Fruit fly (Drosophila melanogaster) whole organism, embryonic: ENCODE data around the gene CG15023.

Experiments used
- Blimp-1 ChIP-seq: fragments of 200-800 bp; sonication (Bioruptor generic); optimal IDR thresholded peaks from 3 replicates; lab custom pipeline; 2018; ENCODE audit warnings: missing biosample characterization, missing genetic modification characterization, mild to moderate bottlenecking, moderate library complexity, missing genetic modification reagents
- CG10321 ChIP-seq: fragments of 200-800 bp; sonication (Bioruptor generic); IDR thresholded peaks from 2 replicates; pipeline ENCODE4 v1.3.6; 2022; ENCODE audit warnings: missing biosample characterization, missing genetic modification characterization
- CG13894 ChIP-seq: fragments of 200-800 bp; sonication (Bioruptor generic); optimal IDR thresholded peaks from 3 replicates; lab custom pipeline; 2018; ENCODE audit warnings: missing biosample characterization, mild to moderate bottlenecking, missing genetic modification characterization, moderate library complexity
- CG5245 ChIP-seq: fragments of 200-800 bp; sonication (Bioruptor generic); optimal IDR thresholded peaks from 3 replicates; lab custom pipeline; 2016; ENCODE audit warnings: missing biosample characterization, missing genetic modification characterization
- Fer1 ChIP-seq: fragments of 200-800 bp; sonication (Bioruptor generic); optimal IDR thresholded peaks from 2 replicates; lab custom pipeline; 2017; ENCODE audit warnings: missing biosample characterization, mild to moderate bottlenecking, missing genetic modification characterization
- ase ChIP-seq: fragments of 200-800 bp; sonication (Bioruptor generic); IDR thresholded peaks from 3 replicates; pipeline ENCODE4 v1.3.6; 2022; ENCODE audit warnings: missing biosample characterization, missing genetic modification characterization
- bab2 ChIP-seq: fragments of 200-800 bp; sonication (Bioruptor generic); optimal IDR thresholded peaks from 2 replicates; lab custom pipeline; 2016; ENCODE audit warnings: missing biosample characterization, missing genetic modification characterization
- fru ChIP-seq: fragments of >200 bp; optimal IDR thresholded peaks from 2 replicates; lab custom pipeline; 2017
- h ChIP-seq: fragments of >200 bp; optimal IDR thresholded peaks from 2 replicates; lab custom pipeline; 2017
- psq ChIP-seq: fragments of 200-800 bp; sonication (Bioruptor generic); optimal IDR thresholded peaks from 2 replicates; lab custom pipeline; 2017; ENCODE audit warnings: missing biosample characterization, missing genetic modification characterization
- salm ChIP-seq: fragments of 200-800 bp; sonication (Bioruptor generic); optimal IDR thresholded peaks from 2 replicates; lab custom pipeline; 2018; ENCODE audit warnings: missing biosample characterization, mild to moderate bottlenecking, missing genetic modification characterization
- wor ChIP-seq: fragments of 200-800 bp; sonication (Bioruptor generic); IDR thresholded peaks from 2 replicates; pipeline ENCODE4 v1.3.6; 2022; ENCODE audit warnings: missing biosample characterization, missing genetic modification characterization

dm6 chr3L:4411951-4412350 is 49.4 kb downstream of the CG15023 start:
- TF ChIP-seq fru (lab: Kevin White, UChicago) (no peak), bab2 (GFP tag; lab: Kevin White, UChicago) (no peak), CG10321 (no peak), CG5245 (GFP tag; lab: Kevin White, UChicago) (no peak), ase (GFP tag; lab: Robert Waterston, UW) (no peak), CG13894 (tag; lab: Kevin White, UChicago) (no peak), wor (GFP tag; lab: Robert Waterston, UW) (no peak), Blimp-1 (GFP tag; lab: Kevin White, UChicago) (no peak), Fer1 (GFP tag; lab: Kevin White, UChicago) (no peak), salm (no peak), h (lab: Kevin White, UChicago) (no peak), psq (GFP tag; lab: Kevin White, UChicago) (no peak)
